Fruit fly (Drosophila melanogaster) whole organism, embryonic: ENCODE results near the gene CG1896.
A peak's percentile ranks its signal among the peaks of the same experiment; 100 is the strongest.

Source experiments
- B-H1 ChIP-seq: fragments of 200-800 bp; sonication (Bioruptor generic); IDR thresholded peaks from 3 replicates; pipeline ENCODE4 v1.3.6; 2022; ENCODE audit warnings: missing biosample characterization, missing genetic modification characterization
- Bdp1 ChIP-seq: fragments of 200-800 bp; sonication (Bioruptor generic); optimal IDR thresholded peaks from 3 replicates; lab custom pipeline; 2016; ENCODE audit warnings: missing biosample characterization, missing genetic modification characterization
- CG10959 ChIP-seq: fragments of 200-800 bp; sonication (Bioruptor generic); IDR thresholded peaks from 2 replicates; pipeline ENCODE4 v1.3.6; 2022; ENCODE audit warnings: missing biosample characterization, missing genetic modification characterization
- CG11695 ChIP-seq: fragments of 200-800 bp; sonication (Bioruptor generic); IDR thresholded peaks from 3 replicates; pipeline ENCODE4 v1.3.6; 2022; ENCODE audit warnings: missing biosample characterization, missing genetic modification characterization
- CG11723 ChIP-seq: fragments of 200-800 bp; sonication (Bioruptor generic); optimal IDR thresholded peaks from 2 replicates; lab custom pipeline; 2017; ENCODE audit warnings: missing biosample characterization, mild to moderate bottlenecking, missing genetic modification characterization
- CG12104 ChIP-seq: fragments of 200-800 bp; sonication (Bioruptor generic); optimal IDR thresholded peaks from 3 replicates; lab custom pipeline; 2016; ENCODE audit warnings: missing biosample characterization, missing genetic modification characterization
- CG12744 ChIP-seq: fragments of 200-800 bp; sonication (Bioruptor generic); optimal IDR thresholded peaks from 2 replicates; lab custom pipeline; 2016; ENCODE audit warnings: missing biosample characterization, missing genetic modification characterization
- CG13123 ChIP-seq: fragments of 200-800 bp; sonication (Bioruptor generic); optimal IDR thresholded peaks from 2 replicates; lab custom pipeline; 2016; ENCODE audit warnings: missing biosample characterization, missing genetic modification characterization
- CG15601 ChIP-seq: fragments of 200-800 bp; sonication (Bioruptor generic); optimal IDR thresholded peaks from 3 replicates; lab custom pipeline; 2019; ENCODE audit warnings: missing biosample characterization, mild to moderate bottlenecking, missing genetic modification characterization, moderate library complexity
- CG17612 ChIP-seq: fragments of 200-800 bp; sonication (Bioruptor generic); IDR thresholded peaks from 2 replicates; pipeline ENCODE4 v1.3.6; 2022; ENCODE audit warnings: missing biosample characterization, missing genetic modification characterization
- CG18476 ChIP-seq: fragments of 200-800 bp; sonication (Bioruptor generic); optimal IDR thresholded peaks from 2 replicates; lab custom pipeline; 2016; ENCODE audit warnings: missing biosample characterization, mild to moderate bottlenecking, missing genetic modification characterization
- CG18619 ChIP-seq: fragments of 200-800 bp; sonication (Bioruptor generic); optimal IDR thresholded peaks from 3 replicates; lab custom pipeline; 2017; ENCODE audit warnings: missing biosample characterization, mild to moderate bottlenecking, missing genetic modification characterization
- CG2712 ChIP-seq: fragments of 200-800 bp; optimal IDR thresholded peaks from 3 replicates; lab custom pipeline; 2019; ENCODE audit warnings: missing biosample characterization, mild to moderate bottlenecking, missing genetic modification characterization, moderate library complexity
- CG34376 ChIP-seq: fragments of 200-800 bp; sonication (Bioruptor generic); optimal IDR thresholded peaks from 2 replicates; lab custom pipeline; 2018; ENCODE audit warnings: missing biosample characterization, mild to moderate bottlenecking, missing genetic modification characterization
- CG42726 ChIP-seq: fragments of 200-800 bp; sonication (Bioruptor generic); IDR thresholded peaks from 2 replicates; pipeline ENCODE4 v1.3.6; 2022; ENCODE audit warnings: missing biosample characterization, missing genetic modification characterization; ENCODE audit not compliant: partially characterized antibody
- CG4328 ChIP-seq: fragments of 200-800 bp; sonication (Bioruptor generic); optimal IDR thresholded peaks from 3 replicates; lab custom pipeline; 2017; ENCODE audit warnings: missing biosample characterization, missing genetic modification reagents, missing genetic modification characterization
- CG5180 ChIP-seq: fragments of 200-800 bp; sonication (Bioruptor generic); optimal IDR thresholded peaks from 3 replicates; lab custom pipeline; 2017; ENCODE audit warnings: missing biosample characterization, missing genetic modification characterization, mild to moderate bottlenecking, moderate library complexity, missing genetic modification reagents
- CG9817 ChIP-seq: fragments of 200-800 bp; sonication (Bioruptor generic); optimal IDR thresholded peaks from 2 replicates; lab custom pipeline; 2018; ENCODE audit warnings: missing biosample characterization, mild to moderate bottlenecking, missing genetic modification characterization, moderate library complexity
- CTCF ChIP-seq: fragments of 200-800 bp; sonication (Bioruptor generic); optimal IDR thresholded peaks from 2 replicates; lab custom pipeline; 2017; ENCODE audit warnings: missing biosample characterization, mild to moderate bottlenecking, missing genetic modification characterization, moderate library complexity
- Dbx ChIP-seq: fragments of 200-800 bp; sonication (Bioruptor generic); IDR thresholded peaks from 3 replicates; pipeline ENCODE4 v1.3.6; 2022; ENCODE audit warnings: missing biosample characterization, missing genetic modification characterization
- Dfd ChIP-seq, 2 experiments: fragments of >200 bp; optimal IDR thresholded peaks; 2 replicates each; lab custom pipeline; 2017; ENCODE audit warnings: missing biosample characterization in 2 of 2, missing genetic modification characterization in 2 of 2
- Dip2 ChIP-seq: fragments of 200-800 bp; sonication (Bioruptor generic); IDR thresholded peaks from 2 replicates; pipeline ENCODE4 v1.3.6; 2022; ENCODE audit warnings: missing biosample characterization, missing genetic modification characterization
- Dp ChIP-seq: fragments of 200-800 bp; sonication (Bioruptor generic); optimal IDR thresholded peaks from 2 replicates; lab custom pipeline; 2018; ENCODE audit warnings: missing biosample characterization, mild to moderate bottlenecking, missing genetic modification characterization, moderate library complexity
- Hmx ChIP-seq: fragments of 200-800 bp; sonication (Bioruptor generic); optimal IDR thresholded peaks from 2 replicates; lab custom pipeline; 2016; ENCODE audit warnings: missing biosample characterization, missing genetic modification characterization
- Hr39 ChIP-seq: fragments of >200 bp; optimal IDR thresholded peaks from 2 replicates; lab custom pipeline; 2017
- MBD-R2 ChIP-seq: fragments of 200-800 bp; sonication (Bioruptor generic); IDR thresholded peaks from 2 replicates; pipeline ENCODE4 v1.3.6; 2022; ENCODE audit warnings: missing biosample characterization, missing genetic modification characterization
- Mrtf ChIP-seq: fragments of 200-800 bp; sonication (Bioruptor generic); IDR thresholded peaks from 3 replicates; pipeline ENCODE4 v1.3.6; 2022; ENCODE audit warnings: missing biosample characterization, missing genetic modification characterization
- Myb ChIP-seq: fragments of 200-800 bp; sonication (Bioruptor generic); optimal IDR thresholded peaks from 2 replicates; lab custom pipeline; 2016; ENCODE audit warnings: missing biosample characterization, missing genetic modification characterization
- NK7.1 ChIP-seq: fragments of 200-800 bp; sonication (Bioruptor generic); optimal IDR thresholded peaks from 3 replicates; lab custom pipeline; 2016; ENCODE audit warnings: missing biosample characterization, missing genetic modification characterization
- Pdp1 ChIP-seq, 2 experiments: fragments of 200-800 bp; sonication (Bioruptor generic); optimal IDR thresholded peaks; 3 replicates each; lab custom pipeline; 2016; ENCODE audit warnings: missing biosample characterization in 2 of 2, missing genetic modification characterization in 2 of 2, mild to moderate bottlenecking in 1 of 2, moderate library complexity in 1 of 2
- Rfx ChIP-seq: fragments of 200-800 bp; sonication (Bioruptor generic); IDR thresholded peaks from 2 replicates; pipeline ENCODE4 v1.3.6; 2022; ENCODE audit warnings: missing biosample characterization, missing genetic modification characterization
- Stat92E ChIP-seq, 3 experiments: fragments of >200 bp in 2 of 3; fragments of 200-800 bp in 1 of 3; sonication (Bioruptor generic) in 1 of 3; optimal IDR thresholded peaks; 2 replicates each; lab custom pipeline; 2017 to 2019; ENCODE audit warnings: missing biosample characterization in 3 of 3, missing genetic modification characterization in 3 of 3, mild to moderate bottlenecking in 1 of 3, moderate library complexity in 1 of 3
- TFAM ChIP-seq: fragments of 200-800 bp; sonication (Bioruptor generic); optimal IDR thresholded peaks from 2 replicates; lab custom pipeline; 2017; ENCODE audit warnings: missing biosample characterization, missing genetic modification characterization, inconsistent platforms
- ac ChIP-seq: fragments of 200-800 bp; sonication (Bioruptor generic); optimal IDR thresholded peaks from 3 replicates; lab custom pipeline; 2017; ENCODE audit warnings: missing biosample characterization, mild to moderate bottlenecking, missing genetic modification characterization
- ase ChIP-seq: fragments of 200-800 bp; sonication (Bioruptor generic); IDR thresholded peaks from 3 replicates; pipeline ENCODE4 v1.3.6; 2022; ENCODE audit warnings: missing biosample characterization, missing genetic modification characterization
- caup ChIP-seq: fragments of 200-800 bp; sonication (Bioruptor generic); optimal IDR thresholded peaks from 3 replicates; lab custom pipeline; 2017; ENCODE audit warnings: missing biosample characterization, mild to moderate bottlenecking, missing genetic modification characterization, moderate library complexity; ENCODE audit not compliant: severe bottlenecking
- crol ChIP-seq: fragments of 200-800 bp; sonication (Bioruptor generic); IDR thresholded peaks from 2 replicates; pipeline ENCODE4 v1.3.6; 2022; ENCODE audit warnings: missing biosample characterization, missing genetic modification characterization
- dmrt11E ChIP-seq: fragments of 200-800 bp; sonication (Bioruptor generic); optimal IDR thresholded peaks from 3 replicates; lab custom pipeline; 2018; ENCODE audit warnings: missing biosample characterization, mild to moderate bottlenecking, missing genetic modification characterization, moderate library complexity
- dpn ChIP-seq, 2 experiments: fragments of 200-800 bp; sonication (Bioruptor generic); optimal IDR thresholded peaks; 3 replicates each; lab custom pipeline; 2016; ENCODE audit warnings: missing biosample characterization in 2 of 2, missing genetic modification characterization in 2 of 2
- inv ChIP-seq: fragments of 200-800 bp; sonication (Bioruptor generic); IDR thresholded peaks from 2 replicates; pipeline ENCODE4 v1.3.6; 2022; ENCODE audit warnings: missing biosample characterization, missing genetic modification characterization; ENCODE audit not compliant: partially characterized antibody
- knrl ChIP-seq: fragments of 200-800 bp; sonication (Bioruptor generic); IDR thresholded peaks from 3 replicates; pipeline ENCODE4 v1.3.6; 2022; ENCODE audit warnings: missing biosample characterization, missing genetic modification characterization; ENCODE audit not compliant: partially characterized antibody
- lbe ChIP-seq: fragments of 200-800 bp; sonication (Bioruptor generic); optimal IDR thresholded peaks from 2 replicates; lab custom pipeline; 2016; ENCODE audit warnings: missing biosample characterization, mild to moderate bottlenecking, missing genetic modification characterization
- lilli ChIP-seq: fragments of 200-800 bp; sonication (Bioruptor generic); optimal IDR thresholded peaks from 3 replicates; lab custom pipeline; 2016; ENCODE audit warnings: missing biosample characterization, missing genetic modification characterization
- pho ChIP-seq: fragments of 200-800 bp; sonication (Bioruptor generic); optimal IDR thresholded peaks from 2 replicates; lab custom pipeline; 2016; ENCODE audit warnings: missing biosample characterization, missing genetic modification characterization
- phol ChIP-seq: fragments of 200-800 bp; sonication (Bioruptor generic); optimal IDR thresholded peaks from 3 replicates; lab custom pipeline; 2018; ENCODE audit warnings: missing biosample characterization, mild to moderate bottlenecking, missing genetic modification characterization, moderate library complexity
- pum ChIP-seq: fragments of 200-800 bp; sonication (Bioruptor generic); optimal IDR thresholded peaks from 2 replicates; lab custom pipeline; 2016; ENCODE audit warnings: missing biosample characterization, missing genetic modification characterization
- sens ChIP-seq: fragments of 200-800 bp; sonication (Bioruptor generic); peaks from one replicate; lab custom pipeline; 2016; ENCODE audit warnings: missing biosample characterization, missing genetic modification characterization
- seq ChIP-seq: fragments of 200-800 bp; sonication (Bioruptor generic); IDR thresholded peaks from 2 replicates; pipeline ENCODE4 v1.3.6; 2022; ENCODE audit warnings: missing biosample characterization, missing genetic modification characterization
- sisA ChIP-seq: fragments of 200-800 bp; sonication (Bioruptor generic); IDR thresholded peaks from 2 replicates; pipeline ENCODE4 v1.3.6; 2022; ENCODE audit warnings: missing biosample characterization, missing genetic modification characterization
- sob ChIP-seq: fragments of 200-800 bp; sonication (Bioruptor generic); IDR thresholded peaks from 2 replicates; pipeline ENCODE4 v1.3.6; 2022; ENCODE audit warnings: missing biosample characterization, missing genetic modification characterization
- zen2 ChIP-seq: fragments of 200-800 bp; sonication (Bioruptor generic); IDR thresholded peaks from 3 replicates; pipeline ENCODE4 v1.3.6; 2022; ENCODE audit warnings: missing biosample characterization, missing genetic modification characterization; ENCODE audit not compliant: partially characterized antibody

Gene CG1896

DNA sequence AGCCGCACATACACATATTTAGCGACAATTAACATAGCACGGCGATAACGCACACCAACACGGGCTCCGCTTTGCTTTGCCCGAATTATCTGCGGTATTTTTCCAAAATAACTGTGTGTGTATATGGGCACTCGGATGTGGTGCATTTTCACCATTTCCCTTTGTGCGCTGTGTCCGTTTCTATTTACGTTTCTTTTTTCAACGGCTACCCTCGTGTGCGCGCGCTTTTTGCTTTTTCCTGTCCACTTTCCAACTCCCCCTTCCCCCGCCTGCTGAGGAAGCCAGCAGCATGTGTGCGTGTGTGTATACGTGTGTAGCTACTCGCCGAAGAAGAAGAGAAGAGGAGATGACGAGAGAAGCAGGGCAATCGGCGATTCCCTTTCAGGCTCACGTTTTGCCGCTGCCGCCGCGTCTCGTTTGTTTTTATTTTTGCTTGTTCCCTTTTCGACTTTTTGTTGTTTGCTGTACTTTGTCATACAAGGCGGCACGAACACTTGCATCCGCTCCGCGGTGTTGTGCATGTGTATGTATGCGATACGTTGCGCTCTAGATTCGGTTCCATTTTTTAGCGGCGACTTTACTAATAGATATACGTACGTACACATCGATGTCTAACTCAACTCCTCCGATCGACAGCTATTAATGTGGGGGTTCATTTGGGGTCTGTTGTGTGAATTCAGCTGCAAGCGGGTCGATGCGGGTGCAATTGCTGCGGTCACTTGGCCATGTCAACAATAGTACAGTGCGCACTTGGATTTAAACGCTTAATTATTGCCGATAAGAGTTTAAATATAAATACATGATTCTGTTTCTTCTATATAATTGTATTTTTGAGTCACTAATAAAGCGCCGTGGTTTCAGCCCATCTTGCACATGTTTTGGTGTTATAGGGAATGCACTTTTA, 4.3 kb downstream of the CG1896 start (continued):
- TF ChIP-seq CG12104: no peak
- no peak for TF ChIP-seq knrl
- TF ChIP-seq Hr39 (lab: Kevin White, UChicago): no peak
- no peak for TF ChIP-seq CG17612 (GFP tag; lab: Robert Waterston, UW)
- no peak for TF ChIP-seq MBD-R2 (GFP tag; lab: Robert Waterston, UW)
- TF ChIP-seq Dbx: no peak
- no peak for TF ChIP-seq phol (tag; lab: Kevin White, UChicago)
- no peak for TF ChIP-seq Pdp1 (GFP tag; optimal IDR thresholded peaks at IDR 0.05; lab: Kevin White, UChicago)
- TF ChIP-seq Dfd (GFP tag; optimal IDR thresholded peaks at IDR 0.05; lab: Kevin White, UChicago): no peak
- TF ChIP-seq dmrt11E (tag; lab: Kevin White, UChicago): no peak
- TF ChIP-seq Bdp1 (GFP tag; lab: Kevin White, UChicago): no peak
- peak; percentile 9 for TF ChIP-seq caup (GFP tag; lab: Kevin White, UChicago)
- no peak for TF ChIP-seq CG12744
- no peak for TF ChIP-seq Rfx (GFP tag; lab: Robert Waterston, UW)
- no peak for TF ChIP-seq Dip2
- no peak for TF ChIP-seq ac (GFP tag; lab: Kevin White, UChicago)
- TF ChIP-seq sob (GFP tag; lab: Robert Waterston, UW): no peak
- TF ChIP-seq ase (GFP tag; lab: Robert Waterston, UW): no peak
- TF ChIP-seq B-H1 (GFP tag; lab: Robert Waterston, UW): no peak
- TF ChIP-seq sisA (GFP tag; lab: Robert Waterston, UW): no peak
- TF ChIP-seq CG18619 (GFP tag; lab: Kevin White, UChicago): no peak
- TF ChIP-seq CG18476: no peak
- TF ChIP-seq sens (GFP tag; lab: Kevin White, UChicago): peak; percentile 80
- no peak for TF ChIP-seq lilli (GFP tag; lab: Kevin White, UChicago)
- TF ChIP-seq CG11723 (GFP tag; lab: Kevin White, UChicago): no peak
- TF ChIP-seq Hmx (GFP tag; lab: Kevin White, UChicago): no peak
- TF ChIP-seq CG13123: no peak
- no peak for TF ChIP-seq inv
- TF ChIP-seq seq (GFP tag; lab: Robert Waterston, UW): no peak
- no peak for TF ChIP-seq crol (GFP tag; lab: Robert Waterston, UW)
- TF ChIP-seq NK7.1 (GFP tag; lab: Kevin White, UChicago): no peak
- no peak for TF ChIP-seq CTCF (GFP tag; lab: Kevin White, UChicago)
- no peak for TF ChIP-seq pum (GFP tag; lab: Kevin White, UChicago)
- TF ChIP-seq Myb (GFP tag; lab: Kevin White, UChicago): no peak
- TF ChIP-seq zen2 (GFP tag; lab: Robert Waterston, UW): no peak
- no peak for TF ChIP-seq dpn (GFP tag; optimal IDR thresholded peaks at IDR 0.05; lab: Kevin White, UChicago)
- TF ChIP-seq Mrtf: no peak
- TF ChIP-seq CG15601: no peak
- peak; percentile 58 for TF ChIP-seq Dp (GFP tag; lab: Kevin White, UChicago)
- no peak for TF ChIP-seq CG11695 (GFP tag; lab: Robert Waterston, UW)
- TF ChIP-seq lbe: peak; percentile 6
- TF ChIP-seq CG4328 (GFP tag; lab: Kevin White, UChicago): no peak
- TF ChIP-seq TFAM: no peak
- no peak for TF ChIP-seq CG5180 (GFP tag; lab: Kevin White, UChicago)
- TF ChIP-seq CG34376 (GFP tag; lab: Kevin White, UChicago): peak; percentile 20
- TF ChIP-seq CG42726: no peak
- TF ChIP-seq Stat92E (GFP tag; optimal IDR thresholded peaks at IDR 0.05; lab: Kevin White, UChicago): peak in 1 of 3 experiments; percentile 27
- no peak for TF ChIP-seq CG10959 (GFP tag; lab: Robert Waterston, UW)
- no peak for TF ChIP-seq CG2712
- no peak for TF ChIP-seq CG9817 (tag; lab: Kevin White, UChicago)
- TF ChIP-seq pho (GFP tag; lab: Kevin White, UChicago): no peak
